Fruit fly (Drosophila melanogaster) whole organism, embryonic: Measurements from ENCODE around the gene RpL24-like.

Source experiments
- Atf3 ChIP-seq: fragments of 200-800 bp; sonication (Bioruptor generic); optimal IDR thresholded peaks from 3 replicates; lab custom pipeline; 2016; ENCODE audit warnings: missing biosample characterization, missing genetic modification characterization
- B-H1 ChIP-seq: fragments of 200-800 bp; sonication (Bioruptor generic); IDR thresholded peaks from 3 replicates; pipeline ENCODE4 v1.3.6; 2022; ENCODE audit warnings: missing biosample characterization, missing genetic modification characterization
- CG12236 ChIP-seq: fragments of 200-800 bp; sonication (Bioruptor generic); optimal IDR thresholded peaks from 2 replicates; lab custom pipeline; 2016; ENCODE audit warnings: missing biosample characterization, missing genetic modification characterization
- CG13424 ChIP-seq: fragments of 200-800 bp; sonication (Bioruptor generic); optimal IDR thresholded peaks from 2 replicates; lab custom pipeline; 2019; ENCODE audit warnings: missing biosample characterization, mild to moderate bottlenecking, missing genetic modification characterization, moderate library complexity
- CG15601 ChIP-seq: fragments of 200-800 bp; sonication (Bioruptor generic); optimal IDR thresholded peaks from 3 replicates; lab custom pipeline; 2019; ENCODE audit warnings: missing biosample characterization, mild to moderate bottlenecking, missing genetic modification characterization, moderate library complexity
- CG18619 ChIP-seq: fragments of 200-800 bp; sonication (Bioruptor generic); optimal IDR thresholded peaks from 3 replicates; lab custom pipeline; 2017; ENCODE audit warnings: missing biosample characterization, mild to moderate bottlenecking, missing genetic modification characterization
- CG2875 ChIP-seq: fragments of 200-800 bp; sonication (Bioruptor generic); optimal IDR thresholded peaks from 2 replicates; lab custom pipeline; 2017; ENCODE audit warnings: missing biosample characterization, mild to moderate bottlenecking, missing genetic modification characterization, missing genetic modification reagents
- CG31224 ChIP-seq: fragments of 200-800 bp; sonication (Bioruptor generic); IDR thresholded peaks from 2 replicates; pipeline ENCODE4 v1.3.6; 2022; ENCODE audit warnings: missing biosample characterization, missing genetic modification characterization
- CG32767 ChIP-seq: fragments of 200-800 bp; sonication (Bioruptor generic); IDR thresholded peaks from 2 replicates; pipeline ENCODE4 v1.3.6; 2022; ENCODE audit warnings: missing biosample characterization, missing genetic modification characterization
- CG3838 ChIP-seq: fragments of 200-800 bp; sonication (Bioruptor generic); optimal IDR thresholded peaks from 3 replicates; lab custom pipeline; 2016; ENCODE audit warnings: missing biosample characterization, missing genetic modification characterization
- CG4707 ChIP-seq: fragments of 200-800 bp; sonication (Bioruptor generic); optimal IDR thresholded peaks from 2 replicates; lab custom pipeline; 2018; ENCODE audit warnings: missing biosample characterization, mild to moderate bottlenecking, missing genetic modification characterization, moderate library complexity
- CG5245 ChIP-seq: fragments of 200-800 bp; sonication (Bioruptor generic); optimal IDR thresholded peaks from 3 replicates; lab custom pipeline; 2016; ENCODE audit warnings: missing biosample characterization, missing genetic modification characterization
- CG6254 ChIP-seq: fragments of 200-800 bp; sonication (Bioruptor generic); optimal IDR thresholded peaks from 3 replicates; lab custom pipeline; 2017; ENCODE audit warnings: mild to moderate bottlenecking, missing biosample characterization, missing genetic modification reagents, missing genetic modification characterization
- CG6683 ChIP-seq: fragments of 200-800 bp; sonication (Bioruptor generic); optimal IDR thresholded peaks from 2 replicates; lab custom pipeline; 2017; ENCODE audit warnings: missing biosample characterization, mild to moderate bottlenecking, missing genetic modification characterization, missing genetic modification reagents
- CG7839 ChIP-seq: fragments of 200-800 bp; sonication (Bioruptor generic); optimal IDR thresholded peaks from 3 replicates; lab custom pipeline; 2018; ENCODE audit warnings: missing biosample characterization, mild to moderate bottlenecking, missing genetic modification characterization, moderate library complexity
- CG8089 ChIP-seq: fragments of 200-800 bp; sonication (Bioruptor generic); optimal IDR thresholded peaks from 3 replicates; lab custom pipeline; 2016; ENCODE audit warnings: missing biosample characterization, missing genetic modification characterization
- CG9817 ChIP-seq: fragments of 200-800 bp; sonication (Bioruptor generic); optimal IDR thresholded peaks from 2 replicates; lab custom pipeline; 2018; ENCODE audit warnings: missing biosample characterization, mild to moderate bottlenecking, missing genetic modification characterization, moderate library complexity
- CHES-1-like ChIP-seq: fragments of 200-800 bp; sonication (Bioruptor generic); optimal IDR thresholded peaks from 2 replicates; lab custom pipeline; 2016; ENCODE audit warnings: missing biosample characterization, missing genetic modification characterization
- Chrac-16 ChIP-seq: fragments of 200-800 bp; sonication (Bioruptor generic); optimal IDR thresholded peaks from 3 replicates; lab custom pipeline; 2016; ENCODE audit warnings: missing biosample characterization, missing genetic modification characterization
- CkIIα-i1 ChIP-seq: fragments of 200-800 bp; sonication (Bioruptor generic); IDR thresholded peaks from 2 replicates; pipeline ENCODE4 v1.3.6; 2022; ENCODE audit warnings: missing biosample characterization, missing genetic modification characterization
- D19A ChIP-seq: fragments of 200-800 bp; optimal IDR thresholded peaks from 3 replicates; lab custom pipeline; 2019; ENCODE audit warnings: missing biosample characterization, mild to moderate bottlenecking, missing genetic modification characterization, moderate library complexity
- H15 ChIP-seq: fragments of 200-800 bp; sonication (Bioruptor generic); IDR thresholded peaks from 3 replicates; pipeline ENCODE4 v1.3.6; 2022; ENCODE audit warnings: missing biosample characterization, missing genetic modification characterization
- HmgD ChIP-seq: fragments of 200-800 bp; sonication (Bioruptor generic); optimal IDR thresholded peaks from 3 replicates; lab custom pipeline; 2016; ENCODE audit warnings: missing biosample characterization, missing genetic modification characterization
- NC2β ChIP-seq: fragments of 200-800 bp; sonication (Bioruptor generic); optimal IDR thresholded peaks from 2 replicates; lab custom pipeline; 2016; ENCODE audit warnings: missing biosample characterization, missing genetic modification characterization
- NK7.1 ChIP-seq: fragments of 200-800 bp; sonication (Bioruptor generic); optimal IDR thresholded peaks from 3 replicates; lab custom pipeline; 2016; ENCODE audit warnings: missing biosample characterization, missing genetic modification characterization
- Nf-YA ChIP-seq: fragments of 200-800 bp; sonication (Bioruptor generic); IDR thresholded peaks from 2 replicates; pipeline ENCODE4 v1.3.6; 2022; ENCODE audit warnings: missing biosample characterization, missing genetic modification characterization
- Oli ChIP-seq: fragments of 200-800 bp; sonication (Bioruptor generic); optimal IDR thresholded peaks from 2 replicates; lab custom pipeline; 2018; ENCODE audit warnings: missing biosample characterization, mild to moderate bottlenecking, missing genetic modification characterization, moderate library complexity
- Poxn ChIP-seq: fragments of 200-800 bp; sonication (Bioruptor generic); IDR thresholded peaks from 2 replicates; pipeline ENCODE4 v1.3.6; 2022; ENCODE audit warnings: missing biosample characterization, missing genetic modification characterization
- Rx ChIP-seq: fragments of 200-800 bp; sonication (Bioruptor generic); IDR thresholded peaks from 2 replicates; pipeline ENCODE4 v1.3.6; 2022; ENCODE audit warnings: missing biosample characterization, missing genetic modification characterization
- Sox100B ChIP-seq: fragments of 200-800 bp; sonication (Bioruptor generic); optimal IDR thresholded peaks from 3 replicates; lab custom pipeline; 2018; ENCODE audit warnings: missing biosample characterization, mild to moderate bottlenecking, missing genetic modification characterization
- Taf1 ChIP-seq: fragments of 200-800 bp; sonication (Bioruptor generic); IDR thresholded peaks from 2 replicates; pipeline ENCODE4 v1.3.6; 2022; ENCODE audit warnings: missing biosample characterization, missing genetic modification characterization
- Usf ChIP-seq: fragments of 200-800 bp; sonication (Bioruptor generic); optimal IDR thresholded peaks from 2 replicates; lab custom pipeline; 2017; ENCODE audit warnings: missing genotype, missing biosample characterization, missing genetic modification characterization
- Xbp1 ChIP-seq: fragments of 200-800 bp; sonication (Bioruptor generic); optimal IDR thresholded peaks from 3 replicates; lab custom pipeline; 2016; ENCODE audit warnings: missing biosample characterization, mild to moderate bottlenecking, missing genetic modification characterization
- abd-A ChIP-seq: fragments of 200-800 bp; sonication (Bioruptor generic); optimal IDR thresholded peaks from 3 replicates; lab custom pipeline; 2019; ENCODE audit warnings: missing biosample characterization, mild to moderate bottlenecking, missing genetic modification characterization, moderate library complexity
- chif ChIP-seq, 2 experiments: fragments of 200-800 bp; sonication (Bioruptor generic); optimal IDR thresholded peaks; 3 replicates each; lab custom pipeline; 2016; ENCODE audit warnings: missing biosample characterization in 2 of 2, missing genetic modification characterization in 2 of 2
- chinmo ChIP-seq: fragments of 200-800 bp; sonication (Bioruptor generic); IDR thresholded peaks from 4 replicates; pipeline ENCODE4 v1.3.6; 2022; ENCODE audit warnings: missing biosample characterization, missing genetic modification characterization; ENCODE audit not compliant: partially characterized antibody
- grau ChIP-seq: fragments of 200-800 bp; optimal IDR thresholded peaks from 3 replicates; lab custom pipeline; 2019; ENCODE audit warnings: missing biosample characterization, mild to moderate bottlenecking, missing genetic modification characterization, moderate library complexity
- hth ChIP-seq: fragments of >200 bp; optimal IDR thresholded peaks from 2 replicates; lab custom pipeline; 2017; ENCODE audit warnings: inconsistent platforms
- jumu ChIP-seq: fragments of 200-800 bp; sonication (Bioruptor generic); optimal IDR thresholded peaks from 3 replicates; lab custom pipeline; 2016; ENCODE audit warnings: missing biosample characterization, missing genetic modification characterization
- maf-S ChIP-seq: fragments of 200-800 bp; sonication (Bioruptor generic); optimal IDR thresholded peaks from 2 replicates; lab custom pipeline; 2016; ENCODE audit warnings: missing biosample characterization, missing genetic modification characterization
- mam ChIP-seq: fragments of 200-800 bp; sonication (Bioruptor generic); optimal IDR thresholded peaks from 3 replicates; lab custom pipeline; 2016; ENCODE audit warnings: missing biosample characterization, missing genetic modification characterization
- mirr ChIP-seq: fragments of 200-800 bp; sonication (Bioruptor generic); optimal IDR thresholded peaks from 3 replicates; lab custom pipeline; 2018; ENCODE audit warnings: missing biosample characterization, mild to moderate bottlenecking, missing genetic modification characterization
- oc ChIP-seq: fragments of 200-800 bp; sonication (Bioruptor generic); optimal IDR thresholded peaks from 2 replicates; lab custom pipeline; 2018; ENCODE audit warnings: missing biosample characterization, mild to moderate bottlenecking, missing genetic modification characterization, moderate library complexity
- odd ChIP-seq: fragments of 200-800 bp; sonication (Bioruptor generic); optimal IDR thresholded peaks from 2 replicates; lab custom pipeline; 2017; ENCODE audit warnings: missing biosample characterization, mild to moderate bottlenecking, missing genetic modification characterization
- phol ChIP-seq: fragments of 200-800 bp; sonication (Bioruptor generic); optimal IDR thresholded peaks from 3 replicates; lab custom pipeline; 2018; ENCODE audit warnings: missing biosample characterization, mild to moderate bottlenecking, missing genetic modification characterization, moderate library complexity
- pzg ChIP-seq: fragments of 200-800 bp; sonication (Bioruptor generic); optimal IDR thresholded peaks from 3 replicates; lab custom pipeline; 2018; ENCODE audit warnings: missing biosample characterization, mild to moderate bottlenecking, missing genetic modification characterization, moderate library complexity
- salm ChIP-seq: fragments of 200-800 bp; sonication (Bioruptor generic); optimal IDR thresholded peaks from 2 replicates; lab custom pipeline; 2018; ENCODE audit warnings: missing biosample characterization, mild to moderate bottlenecking, missing genetic modification characterization
- sd ChIP-seq: fragments of 200-800 bp; sonication (Bioruptor generic); optimal IDR thresholded peaks from 3 replicates; lab custom pipeline; 2018; ENCODE audit warnings: missing biosample characterization, mild to moderate bottlenecking, missing genetic modification characterization, moderate library complexity
- sens ChIP-seq: fragments of 200-800 bp; sonication (Bioruptor generic); peaks from one replicate; lab custom pipeline; 2016; ENCODE audit warnings: missing biosample characterization, missing genetic modification characterization
- slbo ChIP-seq: fragments of 200-800 bp; sonication (Bioruptor generic); IDR thresholded peaks from 2 replicates; pipeline ENCODE4 v1.3.6; 2022; ENCODE audit warnings: missing biosample characterization, missing genetic modification characterization
- sob ChIP-seq: fragments of 200-800 bp; sonication (Bioruptor generic); IDR thresholded peaks from 2 replicates; pipeline ENCODE4 v1.3.6; 2022; ENCODE audit warnings: missing biosample characterization, missing genetic modification characterization
- sqz ChIP-seq: fragments of 200-800 bp; sonication (Bioruptor generic); optimal IDR thresholded peaks from 3 replicates; lab custom pipeline; 2018; ENCODE audit warnings: missing biosample characterization, mild to moderate bottlenecking, missing genetic modification characterization

RpL24-like gene

DNA sequence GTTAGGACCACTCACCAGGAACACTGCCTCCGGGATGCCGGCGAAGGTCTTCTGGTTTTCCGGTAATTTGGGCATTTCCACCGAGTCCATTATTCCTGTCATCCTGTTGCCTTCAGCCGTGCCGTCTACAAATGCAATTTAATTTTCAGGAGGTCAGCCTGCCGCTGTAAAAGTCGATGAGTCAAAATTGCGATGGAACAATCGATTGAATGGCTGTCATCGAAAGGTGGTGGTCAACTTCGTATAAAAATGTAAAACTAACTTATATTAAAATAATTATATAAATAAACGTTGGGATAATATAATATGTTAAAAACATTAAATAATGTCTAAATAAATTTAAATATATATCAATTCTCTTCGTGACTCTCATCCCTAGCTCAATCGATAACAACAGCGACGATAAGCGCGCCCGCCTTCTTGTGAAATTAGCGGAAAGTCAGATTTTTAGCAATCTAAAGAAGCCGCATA lies 21.7 kb downstream of the RpL24-like start, which contains the start of the genes mgr and Irbp (continued):
- TF ChIP-seq odd (GFP tag; lab: Kevin White, UChicago) (peak; percentile 81), slbo (GFP tag; lab: Robert Waterston, UW) (peak; percentile 97), maf-S (GFP tag; lab: Kevin White, UChicago) (no peak), NK7.1 (GFP tag; lab: Kevin White, UChicago) (no peak), salm (tag; lab: Kevin White, UChicago) (peak; percentile 78), CG15601 (tag; lab: Kevin White, UChicago) (peak; percentile 91), mam (GFP tag; lab: Kevin White, UChicago) (peak; percentile 45), CG3838 (peak; percentile 5), sd (no peak), H15 (GFP tag; lab: Robert Waterston, UW) (peak; percentile 95), Oli (tag; lab: Kevin White, UChicago) (peak; percentile 89), sens (peak; percentile 91), Taf1 (GFP tag; lab: Robert Waterston, UW) (peak; percentile 91), Atf3 (GFP tag; lab: Kevin White, UChicago) (no peak), CG32767 (GFP tag; lab: Robert Waterston, UW) (peak; percentile 87), Poxn (peak; percentile 82), Sox100B (GFP tag; lab: Kevin White, UChicago) (peak; percentile 90), grau (peak; percentile 92), CG12236 (GFP tag; lab: Kevin White, UChicago) (no peak), oc (tag; lab: Kevin White, UChicago) (no peak), NC2β (GFP tag; lab: Kevin White, UChicago) (no peak), CHES-1-like (peak; percentile 46), chinmo (GFP tag; lab: Robert Waterston, UW) (no peak), CG4707 (GFP tag; lab: Kevin White, UChicago) (peak; percentile 64), chif (GFP tag; optimal IDR thresholded peaks at IDR 0.05; lab: Kevin White, UChicago) (peak in 1 of 2 experiments; percentile 18), phol (tag; lab: Kevin White, UChicago) (peak; percentile 93), CG6683 (GFP tag; lab: Kevin White, UChicago) (peak; percentile 81), jumu (GFP tag; lab: Kevin White, UChicago) (peak; percentile 34), HmgD (no peak), CG5245 (GFP tag; lab: Kevin White, UChicago) (peak; percentile 76), CG31224 (GFP tag; lab: Robert Waterston, UW) (peak; percentile 85), CG9817 (tag; lab: Kevin White, UChicago) (peak; percentile 92), CG6254 (GFP tag; lab: Kevin White, UChicago) (peak; percentile 83), Nf-YA (GFP tag; lab: Robert Waterston, UW) (peak; percentile 85; the same call in 1 of the 2 replicates), pzg (GFP tag; lab: Kevin White, UChicago) (peak; percentile 40), CkIIα-i1 (GFP tag; lab: Robert Waterston, UW) (no peak), CG7839 (tag; lab: Kevin White, UChicago) (peak; percentile 92), abd-A (tag; lab: Kevin White, UChicago) (no peak), Rx (peak; percentile 79), D19A (tag; lab: Kevin White, UChicago) (peak; percentile 85), B-H1 (GFP tag; lab: Robert Waterston, UW) (peak; percentile 91), CG2875 (GFP tag; lab: Kevin White, UChicago) (peak; percentile 79), CG8089 (no peak), hth (no peak), CG18619 (GFP tag; lab: Kevin White, UChicago) (peak; percentile 86), Xbp1 (peak; percentile 89), mirr (GFP tag; lab: Kevin White, UChicago) (no peak), Chrac-16 (peak; percentile 88), CG13424 (tag; lab: Kevin White, UChicago) (peak; percentile 94), sqz (GFP tag; lab: Kevin White, UChicago) (no peak), Usf (GFP tag; lab: Kevin White, UChicago) (peak; percentile 70), sob (GFP tag; lab: Robert Waterston, UW) (peak; percentile 98)
